Worm (Caenorhabditis elegans) whole organism, dauer: ENCODE results near the gene srbc-20.

ENCODE experiments used
- unc-62 ChIP-seq: sonication (generic microtip); optimal IDR thresholded peaks from 2 replicates; lab custom pipeline; 2017; ENCODE audit warnings: missing biosample characterization, missing genetic modification reagents, missing genetic modification characterization

Gene srbc-20

DNA sequence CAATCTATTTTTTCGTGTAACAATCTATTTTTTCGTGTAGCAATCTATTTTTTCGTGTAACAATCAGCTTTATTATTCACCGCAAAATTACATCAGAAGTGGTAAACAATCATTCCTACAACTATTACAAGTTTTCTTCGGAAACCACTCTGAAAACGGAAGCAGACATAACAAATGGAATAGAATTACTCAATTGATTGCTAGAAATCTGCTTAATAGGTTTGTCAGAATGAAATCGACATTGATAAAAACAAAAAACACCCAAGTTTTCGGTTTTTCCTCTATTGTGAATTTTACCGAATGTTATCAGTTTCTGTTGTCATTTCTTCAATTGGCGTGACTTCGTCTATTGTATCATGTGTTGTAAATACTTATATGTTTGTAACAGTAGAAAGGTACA lies at the start of gene srbc-20:
Gene srbc-20 (plus strand): TSS at position 301 of the 400 bp plus-strand sequence.
- no peak for TF ChIP-seq unc-62 (GFP tag; lab: Kevin White, UChicago)

DNA sequence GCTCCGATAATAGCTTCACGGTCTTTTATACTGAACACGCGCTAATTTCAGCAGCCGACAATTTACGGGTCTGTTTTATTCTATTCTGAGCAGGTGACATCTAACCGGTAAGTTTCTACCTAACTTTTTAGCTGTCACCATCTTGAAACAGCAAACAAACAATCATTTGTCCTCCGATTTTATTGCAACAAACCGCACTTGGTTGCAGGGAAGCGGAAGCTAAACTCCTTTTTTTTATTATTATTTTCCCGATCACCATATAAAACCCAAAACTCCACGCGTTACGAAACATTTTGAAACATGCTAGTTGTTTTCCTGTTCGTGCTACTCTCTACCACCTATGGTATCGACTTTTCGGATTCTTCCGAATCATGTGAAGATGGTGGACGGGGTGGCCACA lies 49.2 kb upstream of the srbc-20 start, which contains the start of gene clec-208:
Gene clec-208 (plus strand): TSS at position 301 of the 400 bp plus-strand sequence.
- no peak for TF ChIP-seq unc-62 (GFP tag; lab: Kevin White, UChicago)

DNA sequence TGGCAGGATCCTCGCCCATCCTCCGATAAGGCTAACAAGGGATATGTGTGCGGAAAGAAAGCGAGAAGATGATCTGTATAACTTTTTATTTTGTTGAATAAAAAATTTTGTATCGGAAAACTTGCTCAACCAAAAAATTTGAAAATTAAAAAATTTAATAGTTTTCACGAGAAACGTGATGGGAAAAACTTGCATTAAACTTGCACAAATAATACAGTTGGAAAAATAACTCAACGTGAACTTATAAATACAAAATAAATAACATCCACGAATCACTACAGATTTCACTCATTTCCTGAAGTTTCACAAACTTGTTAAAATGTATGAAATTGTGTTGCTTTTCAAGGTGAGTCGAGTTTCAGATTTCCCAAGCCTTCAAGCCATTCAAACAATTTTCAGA lies 47.9 kb upstream of the srbc-20 start, which contains the start of gene F36F12.7:
Gene F36F12.7 (plus strand): TSS at position 301 of the 400 bp plus-strand sequence.
- no peak for TF ChIP-seq unc-62 (GFP tag; lab: Kevin White, UChicago)

DNA sequence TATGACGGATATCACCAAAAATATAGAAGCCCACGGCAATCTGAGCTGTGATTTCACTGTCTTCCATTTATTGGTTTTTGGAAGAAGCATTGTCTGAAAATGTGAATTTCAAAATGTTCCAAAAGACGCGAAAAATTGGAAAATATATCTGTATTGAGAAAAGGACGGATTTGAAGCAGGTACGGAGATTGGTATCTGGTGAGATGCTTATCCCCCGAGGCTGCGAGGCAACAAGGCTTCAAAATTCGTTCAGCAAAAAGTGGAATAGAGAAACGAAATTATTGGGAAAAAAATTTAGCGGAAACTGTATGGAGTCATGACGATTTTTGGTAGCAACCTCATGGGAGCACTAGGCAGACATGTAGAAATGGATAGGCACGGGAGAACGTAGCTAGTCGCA lies 43.8 kb upstream of the srbc-20 start, which contains the start of gene F36F12.1:
Gene F36F12.1 (minus strand): TSS at position 101 of the 400 bp plus-strand sequence.
- no peak for TF ChIP-seq unc-62 (GFP tag; lab: Kevin White, UChicago)

DNA sequence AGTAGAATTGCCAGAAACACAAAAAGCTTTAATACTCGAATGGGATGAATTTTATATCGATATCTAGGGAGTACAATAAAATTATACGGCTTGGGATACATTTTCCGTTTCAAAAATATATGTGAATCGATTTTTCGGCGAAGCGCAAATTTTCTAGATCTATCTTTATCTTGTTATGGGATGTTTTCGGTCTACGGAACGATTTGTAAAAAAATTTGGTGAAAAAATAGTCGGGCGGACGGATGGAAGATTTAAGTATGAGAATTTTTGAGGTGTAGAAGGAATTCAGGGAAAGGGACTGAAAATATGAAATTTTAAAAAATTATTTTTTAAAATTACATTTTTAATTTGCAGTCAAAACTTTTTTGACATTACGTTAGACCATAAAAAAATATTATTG lies 40.9 kb upstream of the srbc-20 start, which contains the start of gene F22F7.4:
Gene F22F7.4 (minus strand): TSS at position 101 of the 400 bp plus-strand sequence.
- no peak for TF ChIP-seq unc-62 (GFP tag; lab: Kevin White, UChicago)

DNA sequence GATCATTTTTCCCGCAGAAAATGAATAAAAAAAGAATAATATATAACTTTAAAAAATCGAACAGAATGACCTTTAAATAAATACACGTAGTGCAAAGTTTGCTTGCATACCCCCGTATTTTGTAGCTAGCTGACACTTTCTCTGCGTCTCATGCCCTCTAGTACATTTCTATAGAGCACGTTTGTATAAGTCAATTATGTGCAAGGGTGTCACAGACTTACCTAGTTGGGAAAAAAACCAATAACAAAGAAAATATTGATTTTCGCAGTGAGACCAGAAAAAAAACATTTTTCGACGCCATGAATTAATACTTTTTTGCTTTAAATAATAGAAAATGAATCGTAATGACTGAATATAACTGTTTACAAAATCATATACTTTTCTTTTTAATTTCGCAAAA lies 37.6 kb upstream of the srbc-20 start, which contains the start of gene ckb-4:
Gene ckb-4 (minus strand): TSS at position 140 of the 400 bp plus-strand sequence.
- TF ChIP-seq unc-62 (GFP tag; lab: Kevin White, UChicago) = no peak

DNA sequence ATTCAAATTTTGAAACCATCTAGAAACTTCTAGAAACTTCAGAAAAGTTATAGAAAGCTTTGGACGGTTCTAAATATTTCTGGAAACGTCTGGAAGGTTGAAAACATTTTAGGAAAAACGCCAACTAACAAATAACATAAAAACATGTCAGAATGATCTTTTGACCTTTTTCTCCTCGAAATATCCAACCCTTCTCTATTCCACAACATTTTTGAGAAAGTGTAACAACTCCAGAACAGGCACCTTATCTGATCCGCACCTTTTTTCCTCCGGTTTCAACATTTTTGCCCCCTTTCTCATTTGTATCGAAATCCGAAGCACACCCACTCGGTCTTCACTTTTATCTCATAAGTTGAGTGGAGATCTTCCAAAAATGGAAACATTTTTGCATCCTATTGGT lies 36.5 kb upstream of the srbc-20 start, which contains the start of gene F22F7.3:
Gene F22F7.3 (plus strand): TSS at position 301 of the 400 bp plus-strand sequence.
- no peak for TF ChIP-seq unc-62 (GFP tag; lab: Kevin White, UChicago)

DNA sequence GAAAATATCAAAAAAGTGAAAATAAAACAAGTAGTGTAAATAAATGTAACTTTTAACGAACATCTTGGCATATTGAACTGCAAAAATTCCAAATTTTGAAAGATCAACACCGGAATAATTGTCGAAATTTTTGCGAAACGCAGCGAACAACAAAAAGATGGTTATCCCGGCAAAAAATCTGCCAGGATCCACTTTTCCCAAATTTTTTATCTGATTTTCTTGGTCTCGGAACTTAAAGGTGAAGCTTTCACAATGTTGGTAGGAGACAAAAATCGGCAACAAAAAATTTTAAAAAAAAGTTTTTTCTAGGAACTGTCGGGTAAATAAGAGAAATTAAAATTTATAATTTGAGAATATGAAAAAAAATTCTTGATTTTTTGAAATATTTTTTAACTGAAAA lies 28.3 kb upstream of the srbc-20 start, which contains the start of gene bgnt-1.2:
Gene bgnt-1.2 (minus strand): TSS at position 101 of the 400 bp plus-strand sequence.
- no peak for TF ChIP-seq unc-62 (GFP tag; lab: Kevin White, UChicago)

DNA sequence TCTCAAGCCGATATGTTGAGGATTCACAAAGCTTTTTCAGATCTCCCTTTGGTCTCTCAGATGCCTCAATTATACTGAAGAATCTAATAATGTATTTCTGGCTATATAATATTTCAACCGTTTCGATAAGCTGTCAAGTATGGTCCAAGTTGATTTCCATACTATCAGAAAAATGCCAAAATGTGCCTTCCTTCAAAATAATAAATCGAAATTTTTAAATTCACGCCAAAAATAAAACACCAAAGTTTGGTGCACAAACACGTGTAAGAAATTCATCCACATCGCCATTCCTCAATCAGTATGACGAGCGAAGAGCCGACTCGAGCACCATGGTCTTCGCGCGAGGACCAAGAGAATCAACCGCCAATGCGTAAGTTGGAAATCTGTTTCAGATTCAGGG lies 27.4 kb upstream of the srbc-20 start, which contains the start of gene F22F7.11:
Gene F22F7.11 (plus strand): TSS at position 301 of the 400 bp plus-strand sequence.
- TF ChIP-seq unc-62 (GFP tag; lab: Kevin White, UChicago) = no peak

DNA sequence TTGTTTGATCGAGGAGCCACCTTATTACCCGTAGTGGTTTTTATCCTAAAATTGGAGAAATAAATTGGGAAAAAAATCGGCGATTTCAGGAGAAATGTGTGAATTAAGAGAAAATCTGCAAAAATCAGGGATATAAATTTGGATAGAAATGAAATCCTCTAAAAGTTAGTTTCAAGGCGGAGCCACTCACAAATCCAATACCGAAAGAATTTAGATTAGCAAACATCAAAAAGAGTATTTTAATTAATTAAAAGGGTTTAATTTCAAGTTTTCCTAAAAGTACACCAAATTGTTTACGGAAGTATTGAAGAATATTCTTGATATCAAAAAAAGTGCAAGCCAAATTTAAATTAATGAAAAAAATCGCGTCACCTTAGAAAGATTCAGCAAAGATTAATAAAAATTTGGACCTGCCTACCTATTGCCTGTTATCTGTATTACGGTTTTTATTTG lies 25.0 kb upstream of the srbc-20 start, which contains the start of gene F22F7.8:
Gene F22F7.8 (minus strand): TSS at position 51 of the 453 bp plus-strand sequence.
- no peak for TF ChIP-seq unc-62 (GFP tag; lab: Kevin White, UChicago)

DNA sequence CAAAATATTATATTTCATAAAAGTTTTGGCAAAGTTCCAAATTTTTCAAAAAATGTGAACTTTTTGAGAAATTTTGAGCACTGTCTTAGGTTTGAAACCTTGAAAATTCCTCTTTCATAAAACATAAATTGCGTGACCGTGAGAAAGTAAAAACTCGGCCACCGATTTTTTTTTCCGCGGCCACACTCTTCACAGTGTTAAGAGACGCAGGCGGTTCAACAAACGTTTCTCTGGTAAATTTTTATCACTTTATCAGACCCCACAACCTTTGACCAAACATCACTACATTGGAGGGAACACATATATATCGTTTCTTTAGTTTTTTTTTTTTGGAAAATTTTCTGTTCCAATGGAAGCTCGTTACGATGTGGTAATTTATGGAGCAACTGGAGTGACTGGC lies 24.4 kb upstream of the srbc-20 start, which contains the start of gene F22F7.2:
Gene F22F7.2 (plus strand): TSS at position 266 of the 400 bp plus-strand sequence.
- no peak for TF ChIP-seq unc-62 (GFP tag; lab: Kevin White, UChicago)

DNA sequence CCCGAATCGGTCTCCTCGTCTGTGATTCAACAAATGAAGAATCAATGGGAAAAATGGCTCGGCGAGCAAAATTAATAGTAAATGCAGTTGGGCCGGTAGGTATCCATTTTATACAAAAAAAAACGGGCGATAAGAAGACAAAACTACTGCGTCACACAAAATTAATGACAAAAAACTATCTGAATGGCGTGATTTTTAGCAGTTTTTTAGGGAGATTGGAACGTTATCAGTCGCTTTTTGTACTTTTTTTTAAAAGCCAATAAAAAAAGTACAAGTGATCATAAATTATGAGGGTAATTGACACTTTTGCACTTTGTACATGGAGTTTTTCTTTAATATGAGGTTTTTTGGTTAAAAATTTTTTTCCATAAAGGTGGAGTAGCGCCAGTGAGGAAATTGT lies 23.7 kb upstream of the srbc-20 start:
- TF ChIP-seq unc-62 (GFP tag; lab: Kevin White, UChicago) = no peak

DNA sequence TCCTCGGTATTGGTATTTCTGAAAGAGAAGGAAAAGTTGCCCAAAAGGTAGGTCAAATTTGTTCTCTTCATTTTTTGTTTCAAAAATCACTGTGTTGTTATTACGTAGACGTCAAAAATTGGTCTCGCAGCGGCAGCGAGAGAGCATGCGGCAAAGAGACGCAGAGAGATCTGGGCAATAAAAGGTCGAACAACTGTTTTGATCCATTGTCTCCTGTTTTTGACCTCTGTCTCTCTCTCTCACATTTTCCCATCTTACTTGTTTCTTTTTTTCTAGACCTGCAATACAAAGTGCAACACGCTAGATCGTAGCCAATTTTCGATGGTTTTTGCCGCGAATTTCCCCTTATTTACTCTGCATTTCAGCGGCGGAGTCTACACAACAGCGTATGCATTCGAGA lies 20.3 kb upstream of the srbc-20 start:
- TF ChIP-seq unc-62 (GFP tag; lab: Kevin White, UChicago) = no peak

DNA sequence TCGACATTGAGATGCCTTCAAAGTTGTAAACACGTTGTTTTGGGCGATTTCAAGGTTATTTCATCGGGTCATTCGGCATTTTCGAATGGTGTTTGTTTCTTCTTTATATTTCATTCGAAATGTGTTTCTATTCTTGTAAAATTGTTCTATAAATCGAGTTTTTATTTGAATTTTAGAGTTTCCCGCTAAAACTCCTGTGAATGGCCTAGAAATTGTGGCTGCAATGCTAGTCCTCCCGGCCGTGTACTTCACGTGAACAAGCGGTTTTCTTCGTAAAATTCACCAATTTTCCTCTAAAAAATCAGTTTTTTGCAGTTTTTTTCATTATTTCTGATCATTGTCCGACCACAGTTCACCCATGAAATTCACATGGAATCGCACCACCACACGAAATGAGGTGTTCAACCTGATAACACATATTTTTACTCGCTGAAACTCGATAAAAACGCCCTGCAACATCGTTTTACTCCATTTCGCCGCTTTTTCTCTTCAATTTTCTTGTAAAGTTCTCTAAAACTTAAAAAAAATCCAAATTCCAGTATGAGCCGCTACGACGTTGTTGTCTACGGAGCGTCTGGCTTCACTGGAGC lies 19.8 kb upstream of the srbc-20 start, which contains the start of gene ldp-1:
Gene ldp-1 (plus strand): TSS at position 540 of the 590 bp plus-strand sequence.
- no peak for TF ChIP-seq unc-62 (GFP tag; lab: Kevin White, UChicago)

DNA sequence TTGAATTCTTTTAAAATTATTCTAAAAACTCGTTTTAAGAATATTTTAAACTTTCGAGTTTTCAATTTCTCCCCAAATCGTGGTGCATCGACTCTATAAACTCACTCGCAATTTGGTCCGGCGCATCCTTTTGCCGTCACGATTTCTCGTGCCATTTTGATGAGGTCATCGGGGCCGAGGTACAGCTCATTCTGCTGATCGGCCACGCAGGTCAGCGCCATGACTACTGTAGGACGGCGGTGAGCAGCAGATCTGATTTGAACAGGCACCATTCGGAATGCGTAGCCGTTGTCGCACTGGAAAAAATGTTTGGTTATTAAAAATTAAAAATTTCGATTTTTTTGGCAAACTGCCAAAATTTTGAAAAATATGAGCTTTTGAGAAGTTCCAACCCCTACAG lies 14.2 kb upstream of the srbc-20 start:
- TF ChIP-seq unc-62 (GFP tag; lab: Kevin White, UChicago) = no peak

DNA sequence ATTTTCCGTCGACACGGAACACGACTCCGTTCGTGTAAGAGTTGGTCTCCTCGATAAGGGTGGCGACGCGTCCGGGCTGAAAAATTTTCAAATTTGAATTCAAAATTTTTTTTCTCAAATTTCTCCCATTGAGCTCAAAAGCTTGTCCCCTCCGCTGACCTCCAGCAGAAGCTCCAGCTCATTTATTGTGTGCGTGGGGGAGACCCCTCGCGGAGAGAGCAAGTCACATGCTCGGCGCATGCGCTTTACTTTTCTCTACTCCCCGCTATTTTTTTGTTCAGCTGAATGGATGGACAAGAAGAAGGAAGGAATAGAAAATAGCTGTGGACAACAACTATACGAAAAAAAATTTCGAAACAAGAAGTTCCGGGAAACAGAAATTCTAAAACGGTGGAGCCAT lies 13.4 kb upstream of the srbc-20 start:
- TF ChIP-seq unc-62 (GFP tag; lab: Kevin White, UChicago) = no peak
